Fruit fly (Drosophila melanogaster): ENCODE results near the gene CstF64.

dm6 chr3R:18692619-18693018 lies 33.2 kb downstream of the CstF64 start, which contains the start of gene Muc91C:
- TF ChIP-seq CTCF (optimal IDR thresholded peaks at IDR 0.05) (no peak), CG8478 (optimal IDR thresholded peaks at IDR 0.05) (no peak)
